Worm (Caenorhabditis elegans) whole organism, mixed stage, embryonic: ENCODE measurements around the gene Y71H2AM.25.

Experiments
- M03D4.4 ChIP-seq: sonication (generic microtip); optimal IDR thresholded peaks from 2 replicates; lab custom pipeline; 2017; ENCODE audit warnings: mild to moderate bottlenecking, missing genetic modification characterization, missing compliant biosample characterization
- bed-3 ChIP-seq: fragments of 200-800 bp; sonication (Bioruptor generic); optimal IDR thresholded peaks from 3 replicates; lab custom pipeline; 2018; ENCODE audit warnings: mild to moderate bottlenecking, missing genetic modification characterization, moderate library complexity, missing compliant biosample characterization
- blmp-1 ChIP-seq: fragments of 150-350 bp; optimal IDR thresholded peaks from 2 replicates; lab custom pipeline; 2014; ENCODE audit warnings: missing biosample characterization, missing genetic modification characterization
- ceh-39 ChIP-seq: fragments of 150-350 bp; optimal IDR thresholded peaks from 2 replicates; lab custom pipeline; 2014; ENCODE audit warnings: missing biosample characterization, missing genetic modification characterization
- ceh-43 ChIP-seq: fragments of 200-800 bp; sonication (Bioruptor generic); optimal IDR thresholded peaks from 2 replicates; lab custom pipeline; 2018; ENCODE audit warnings: mild to moderate bottlenecking, missing genetic modification characterization, moderate library complexity, missing compliant biosample characterization
- ceh-83 ChIP-seq: fragments of 200-800 bp; sonication (Bioruptor generic); optimal IDR thresholded peaks from 2 replicates; lab custom pipeline; 2018; ENCODE audit warnings: mild to moderate bottlenecking, missing genetic modification characterization, missing compliant biosample characterization
- ces-1 ChIP-seq: fragments of 150-350 bp; optimal IDR thresholded peaks from 2 replicates; lab custom pipeline; 2014; ENCODE audit warnings: missing biosample characterization, missing genetic modification reagents, missing genetic modification characterization
- cnd-1 ChIP-seq: fragments of 200-800 bp; sonication (Bioruptor generic); optimal IDR thresholded peaks from 2 replicates; lab custom pipeline; 2018; ENCODE audit warnings: mild to moderate bottlenecking, missing genetic modification characterization, missing compliant biosample characterization
- drap-1 ChIP-seq: fragments of 200-800 bp; sonication (Bioruptor generic); optimal IDR thresholded peaks from 3 replicates; lab custom pipeline; 2018; ENCODE audit warnings: mild to moderate bottlenecking, missing genetic modification characterization, missing compliant biosample characterization
- elt-1 ChIP-seq: sonication (generic microtip); optimal IDR thresholded peaks from 2 replicates; lab custom pipeline; 2017; ENCODE audit warnings: missing genetic modification characterization, mild to moderate bottlenecking, missing compliant biosample characterization, antibody characterized with exemption, moderate library complexity, borderline replicate concordance; ENCODE audit not compliant: insufficient read depth
- elt-3 ChIP-seq: fragments of 150-350 bp; optimal IDR thresholded peaks from 2 replicates; lab custom pipeline; 2014; ENCODE audit warnings: missing biosample characterization, missing genetic modification characterization
- flh-1 ChIP-seq: fragments of 200-800 bp; sonication (Bioruptor generic); optimal IDR thresholded peaks from 2 replicates; lab custom pipeline; 2018; ENCODE audit warnings: mild to moderate bottlenecking, missing genetic modification characterization, moderate library complexity, missing compliant biosample characterization
- ham-2 ChIP-seq: fragments of 200-800 bp; sonication (Bioruptor generic); optimal IDR thresholded peaks from 2 replicates; lab custom pipeline; 2018; ENCODE audit warnings: mild to moderate bottlenecking, missing genetic modification characterization, missing compliant biosample characterization
- hlh-1 ChIP-seq: fragments of 150-350 bp; optimal IDR thresholded peaks from 2 replicates; lab custom pipeline; 2014; ENCODE audit warnings: missing biosample characterization, missing genetic modification reagents, missing genetic modification characterization
- lin-13 ChIP-seq: fragments of 150-350 bp; optimal IDR thresholded peaks from 2 replicates; lab custom pipeline; 2014; ENCODE audit warnings: missing biosample characterization, missing genetic modification characterization
- lin-32 ChIP-seq: fragments of 200-800 bp; sonication (Bioruptor generic); optimal IDR thresholded peaks from 2 replicates; lab custom pipeline; 2018; ENCODE audit warnings: mild to moderate bottlenecking, missing genetic modification characterization, missing compliant biosample characterization
- lsy-2 ChIP-seq: fragments of 150-350 bp; optimal IDR thresholded peaks from 2 replicates; lab custom pipeline; 2014; ENCODE audit warnings: missing biosample characterization, missing genetic modification characterization
- mab-5 ChIP-seq: fragments of 150-350 bp; optimal IDR thresholded peaks from 2 replicates; lab custom pipeline; 2014; ENCODE audit warnings: missing biosample characterization, missing genetic modification characterization
- mep-1 ChIP-seq: fragments of 150-350 bp; optimal IDR thresholded peaks from 2 replicates; lab custom pipeline; 2017; ENCODE audit warnings: missing biosample characterization, missing genetic modification reagents, missing genetic modification characterization, inconsistent platforms
- mls-2 ChIP-seq: sonication (generic microtip); optimal IDR thresholded peaks from 2 replicates; lab custom pipeline; 2016; ENCODE audit warnings: mild to moderate bottlenecking, missing genetic modification characterization, moderate library complexity, missing compliant biosample characterization
- nhr-12 ChIP-seq: fragments of 150-350 bp; optimal IDR thresholded peaks from 2 replicates; lab custom pipeline; 2014; ENCODE audit warnings: missing biosample characterization, missing genetic modification characterization
- nhr-2 ChIP-seq: fragments of 150-350 bp; optimal IDR thresholded peaks from 2 replicates; lab custom pipeline; 2014; ENCODE audit warnings: missing biosample characterization, missing genetic modification characterization
- nhr-237 ChIP-seq: fragments of 150-350 bp; optimal IDR thresholded peaks from 2 replicates; lab custom pipeline; 2014; ENCODE audit warnings: missing biosample characterization, missing genetic modification characterization
- nhr-28 ChIP-seq: fragments of 150-350 bp; optimal IDR thresholded peaks from 2 replicates; lab custom pipeline; 2014; ENCODE audit warnings: missing biosample characterization, missing genetic modification characterization
- nhr-76 ChIP-seq: sonication (generic microtip); optimal IDR thresholded peaks from 2 replicates; lab custom pipeline; 2017; ENCODE audit warnings: missing biosample characterization, missing genetic modification characterization
- pha-4 ChIP-seq: fragments of 150-350 bp; optimal IDR thresholded peaks from 2 replicates; lab custom pipeline; 2018; ENCODE audit warnings: missing biosample characterization, missing genetic modification reagents, missing genetic modification characterization
- sem-2 ChIP-seq: fragments of 200-800 bp; sonication (Bioruptor generic); optimal IDR thresholded peaks from 2 replicates; lab custom pipeline; 2018; ENCODE audit warnings: mild to moderate bottlenecking, missing genetic modification characterization, missing compliant biosample characterization
- snpc-4 ChIP-seq: fragments of 150-350 bp; optimal IDR thresholded peaks from 2 replicates; lab custom pipeline; 2014; ENCODE audit warnings: missing biosample characterization, missing genetic modification characterization
- sptf-1 ChIP-seq: sonication (generic microtip); optimal IDR thresholded peaks from 2 replicates; lab custom pipeline; 2017; ENCODE audit warnings: mild to moderate bottlenecking, missing genetic modification characterization, moderate library complexity, missing compliant biosample characterization
- tbx-8 ChIP-seq: fragments of 200-800 bp; sonication (Bioruptor generic); optimal IDR thresholded peaks from 2 replicates; lab custom pipeline; 2018; ENCODE audit warnings: mild to moderate bottlenecking, missing genetic modification characterization, moderate library complexity, missing compliant biosample characterization
- unc-120 ChIP-seq: sonication (generic microtip); optimal IDR thresholded peaks from 2 replicates; lab custom pipeline; 2017; ENCODE audit warnings: missing genetic modification characterization, missing compliant biosample characterization; ENCODE audit not compliant: poor library complexity, severe bottlenecking
- unc-39 ChIP-seq: fragments of 150-350 bp; optimal IDR thresholded peaks from 2 replicates; lab custom pipeline; 2014; ENCODE audit warnings: missing biosample characterization, missing genetic modification characterization
- unc-62 ChIP-seq: fragments of 150-350 bp; optimal IDR thresholded peaks from 2 replicates; lab custom pipeline; 2014; ENCODE audit warnings: missing biosample characterization, missing genetic modification reagents, missing genetic modification characterization
- zip-8 ChIP-seq: fragments of 150-350 bp; optimal IDR thresholded peaks from 2 replicates; lab custom pipeline; 2014; ENCODE audit warnings: missing biosample characterization, missing genetic modification characterization
- ztf-11 ChIP-seq: fragments of 150-350 bp; optimal IDR thresholded peaks from 2 replicates; lab custom pipeline; 2014; ENCODE audit warnings: missing biosample characterization, missing genetic modification characterization

Y71H2AM.25 gene

DNA sequence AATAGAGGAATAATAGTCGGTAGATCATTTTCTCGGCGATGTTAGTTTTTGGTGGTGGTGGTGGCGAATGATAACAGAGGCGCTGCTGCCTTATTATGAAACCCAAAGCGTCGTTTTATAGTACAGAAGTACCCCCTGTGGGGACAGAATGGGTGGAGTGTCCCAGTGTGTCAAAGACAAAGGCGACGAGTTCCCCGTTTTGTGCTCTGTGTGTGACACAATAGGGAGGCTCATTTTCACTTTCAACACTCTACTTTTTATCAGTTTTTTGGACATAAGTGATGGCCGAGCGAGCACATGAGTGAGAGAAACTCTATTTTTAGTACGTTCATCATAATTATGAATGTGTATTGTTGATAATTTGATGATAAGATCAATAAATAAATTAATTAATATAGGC lies 41.5 kb upstream of the Y71H2AM.25 start, which contains the start of gene pho-9:
Gene pho-9, minus strand, starts transcription at position 91 of the 400 bp plus-strand sequence.
- TF ChIP-seq ceh-43 (no peak), drap-1 (GFP tag; lab: Kevin White, UChicago) (no peak), sptf-1 (tag; lab: Kevin White, UChicago) (no peak), lin-13 (no peak), blmp-1 (tag; lab: Kevin White, UChicago) (no peak), snpc-4 (tag; lab: Kevin White, UChicago) (no peak), nhr-28 (tag; lab: Kevin White, UChicago) (no peak), hlh-1 (tag; lab: Kevin White, UChicago) (no peak), elt-1 (tag; lab: Kevin White, UChicago) (no peak), mab-5 (tag; lab: Kevin White, UChicago) (no peak), ztf-11 (tag; lab: Kevin White, UChicago) (no peak), unc-39 (no peak)

DNA sequence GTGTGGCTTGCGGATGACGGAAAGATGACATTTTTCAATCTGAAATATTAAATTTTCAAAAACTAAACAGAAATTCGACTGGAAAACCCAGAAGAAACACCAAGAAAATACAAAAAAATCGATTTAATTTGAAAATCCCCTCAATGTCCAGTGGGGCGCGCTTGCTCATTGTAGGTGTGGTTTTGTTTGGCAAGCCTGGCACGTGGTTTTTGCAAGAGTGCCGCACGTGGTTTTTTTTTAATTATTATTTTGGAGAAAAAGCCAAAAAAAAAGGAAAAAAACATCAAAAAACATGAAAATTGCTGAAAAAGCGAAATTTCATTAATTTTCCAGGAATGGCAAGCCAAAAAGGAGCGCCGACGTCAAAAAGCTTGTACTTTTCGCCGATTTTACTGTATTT lies 33.6 kb upstream of the Y71H2AM.25 start, which contains the start of gene swsn-3:
Gene swsn-3, minus strand, starts transcription at position 45 of the 400 bp plus-strand sequence.
- TF ChIP-seq ceh-83: peak; percentile 88
- TF ChIP-seq mls-2 (tag; lab: Kevin White, UChicago): peak; percentile 93
- peak; percentile 60 for TF ChIP-seq nhr-12
- TF ChIP-seq elt-1 (tag; lab: Kevin White, UChicago): peak; percentile 22
- peak; percentile 68 for TF ChIP-seq bed-3 (GFP tag; lab: Kevin White, UChicago)
- TF ChIP-seq blmp-1 (tag; lab: Kevin White, UChicago): peak; percentile 9
- peak; percentile 88 for TF ChIP-seq ztf-11 (tag; lab: Kevin White, UChicago)
- peak; percentile 39 for TF ChIP-seq nhr-28 (tag; lab: Kevin White, UChicago)
- peak; percentile 89 for TF ChIP-seq M03D4.4 (tag; lab: Kevin White, UChicago)
- TF ChIP-seq drap-1 (GFP tag; lab: Kevin White, UChicago): peak; percentile 76
- no peak for TF ChIP-seq zip-8 (tag; lab: Kevin White, UChicago)
- peak; percentile 38 for TF ChIP-seq elt-3 (tag; lab: Kevin White, UChicago)
- peak; percentile 46 for TF ChIP-seq unc-62 (GFP tag; lab: Kevin White, UChicago)
- TF ChIP-seq lin-13: peak; percentile 90
- TF ChIP-seq nhr-2 (tag; lab: Kevin White, UChicago): peak; percentile 36
- TF ChIP-seq nhr-76: peak; percentile 56
- TF ChIP-seq sem-2 (GFP tag; lab: Kevin White, UChicago): peak; percentile 58
- peak; percentile 61 for TF ChIP-seq flh-1
- peak; percentile 94 for TF ChIP-seq nhr-237
- peak; percentile 80 for TF ChIP-seq mab-5 (tag; lab: Kevin White, UChicago)
- peak; percentile 88 for TF ChIP-seq unc-120
- TF ChIP-seq hlh-1 (tag; lab: Kevin White, UChicago): peak; percentile 78
- TF ChIP-seq tbx-8 (GFP tag; lab: Kevin White, UChicago): peak; percentile 79
- TF ChIP-seq pha-4 (tag; lab: Kevin White, UChicago): peak; percentile 79
- no peak for TF ChIP-seq snpc-4 (tag; lab: Kevin White, UChicago)
- peak; percentile 84 for TF ChIP-seq lsy-2 (tag; lab: Kevin White, UChicago)
- peak; percentile 93 for TF ChIP-seq mep-1
- TF ChIP-seq lin-32 (GFP tag; lab: Kevin White, UChicago): no peak
- TF ChIP-seq cnd-1 (tag; lab: Kevin White, UChicago): peak; percentile 59
- peak; percentile 92 for TF ChIP-seq sptf-1 (tag; lab: Kevin White, UChicago)
- peak; percentile 88 for TF ChIP-seq ces-1 (GFP tag; lab: Kevin White, UChicago)
- peak; percentile 95 for TF ChIP-seq ceh-43
- peak; percentile 90 for TF ChIP-seq ceh-39 (tag; lab: Kevin White, UChicago)
- TF ChIP-seq ham-2 (GFP tag; lab: Kevin White, UChicago): peak; percentile 63
- TF ChIP-seq unc-39: peak; percentile 64

- TF ChIP-seq lin-13 (no peak), lin-32 (GFP tag; lab: Kevin White, UChicago) (no peak), ham-2 (GFP tag; lab: Kevin White, UChicago) (no peak), elt-3 (tag; lab: Kevin White, UChicago) (no peak), cnd-1 (tag; lab: Kevin White, UChicago) (no peak), blmp-1 (tag; lab: Kevin White, UChicago) (no peak), unc-39 (no peak), flh-1 (no peak), ztf-11 (tag; lab: Kevin White, UChicago) (no peak), pha-4 (tag; lab: Kevin White, UChicago) (no peak), sptf-1 (tag; lab: Kevin White, UChicago) (no peak), nhr-237 (no peak), nhr-76 (no peak), drap-1 (GFP tag; lab: Kevin White, UChicago) (no peak), ces-1 (GFP tag; lab: Kevin White, UChicago) (no peak), tbx-8 (GFP tag; lab: Kevin White, UChicago) (no peak), nhr-12 (no peak), nhr-2 (tag; lab: Kevin White, UChicago) (no peak), unc-120 (no peak)
These were observed 33.2 kb upstream of the Y71H2AM.25 start for ce11 chrIII:2769078-2769477.
